Worm (Caenorhabditis elegans): Measurements from ENCODE around the gene C33H5.16.

- TF ChIP-seq unc-62 (GFP tag; optimal IDR thresholded peaks at IDR 0.05) (no peak), lag-1 (GFP tag; IDR thresholded peaks at IDR 0.05) (no peak), ekl-4 (GFP tag; IDR thresholded peaks at IDR 0.05) (no peak), gei-17 (GFP tag; optimal IDR thresholded peaks at IDR 0.05) (no peak), pha-4 (tag; optimal IDR thresholded peaks at IDR 0.05) (no peak), athp-1 (tag; optimal IDR thresholded peaks at IDR 0.05) (no peak), D2030.7 (GFP tag; IDR thresholded peaks at IDR 0.05) (no peak), ama-1 (optimal IDR thresholded peaks at IDR 0.05) (no peak), ama-1 (GFP tag; optimal IDR thresholded peaks at IDR 0.05) (no peak), die-1 (tag; optimal IDR thresholded peaks at IDR 0.05) (no peak), ZK185.1 (tag; optimal IDR thresholded peaks at IDR 0.05; ENCODE audit: poor library complexity, severe bottlenecking) (no peak), pbrm-1 (GFP tag; IDR thresholded peaks at IDR 0.05) (no peak), snpc-4 (GFP tag; optimal IDR thresholded peaks at IDR 0.05) (no peak), snpc-4 (tag; optimal IDR thresholded peaks at IDR 0.05) (no peak), lin-54 (GFP tag; optimal IDR thresholded peaks at IDR 0.05) (no peak), nfya-1 (tag; optimal IDR thresholded peaks at IDR 0.05; ENCODE audit: borderline replicate concordance, insufficient read depth) (no peak)
Measured at ce11 chrIV:7851291-7851690, 48.1 kb upstream of the C33H5.16 start.
